Worm (Caenorhabditis elegans) whole organism, L4/young adult: Measurements from ENCODE around the gene C50D2.2.
A peak's percentile ranks its signal among the peaks of the same experiment; 100 is the strongest.

Source experiments
- W03F9.2 ChIP-seq: fragments of 150-350 bp; optimal IDR thresholded peaks from 2 replicates; lab custom pipeline; 2014; ENCODE audit warnings: missing biosample characterization, missing genetic modification characterization
- dao-5 ChIP-seq: sonication (generic microtip); optimal IDR thresholded peaks from 2 replicates; lab custom pipeline; 2016; ENCODE audit warnings: missing genotype, missing genetic modification characterization, moderate library complexity, missing compliant biosample characterization
- him-1 ChIP-seq: sonication (generic microtip); optimal IDR thresholded peaks from 2 replicates; lab custom pipeline; 2016; ENCODE audit warnings: missing genotype, missing genetic modification reagents, missing genetic modification characterization, missing compliant biosample characterization

Gene C50D2.2

DNA sequence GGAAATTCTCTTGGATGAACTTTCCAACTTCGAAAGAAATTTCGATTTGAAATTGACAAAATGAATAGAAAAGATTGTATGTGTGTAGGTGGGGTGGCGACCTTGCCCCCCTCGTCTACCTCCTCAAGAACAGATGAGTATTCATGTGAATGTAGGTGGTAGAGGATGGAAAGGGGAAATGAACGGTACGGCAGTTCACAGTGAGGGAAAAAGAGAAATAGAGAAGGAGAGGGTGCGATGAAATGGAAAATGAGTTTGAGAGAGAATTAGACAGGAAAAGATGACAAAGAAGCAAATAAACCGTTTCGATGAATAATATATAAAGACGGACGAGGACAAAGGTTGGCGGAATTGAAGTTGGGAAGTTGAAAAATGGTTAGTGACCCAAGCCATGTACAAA is 13.0 kb downstream of the C50D2.2 start:
- no peak for TF ChIP-seq W03F9.2 (tag; lab: Kevin White, UChicago)
- TF ChIP-seq him-1 (tag; lab: Kevin White, UChicago): no peak
- TF ChIP-seq dao-5 (tag; lab: Kevin White, UChicago): no peak

DNA sequence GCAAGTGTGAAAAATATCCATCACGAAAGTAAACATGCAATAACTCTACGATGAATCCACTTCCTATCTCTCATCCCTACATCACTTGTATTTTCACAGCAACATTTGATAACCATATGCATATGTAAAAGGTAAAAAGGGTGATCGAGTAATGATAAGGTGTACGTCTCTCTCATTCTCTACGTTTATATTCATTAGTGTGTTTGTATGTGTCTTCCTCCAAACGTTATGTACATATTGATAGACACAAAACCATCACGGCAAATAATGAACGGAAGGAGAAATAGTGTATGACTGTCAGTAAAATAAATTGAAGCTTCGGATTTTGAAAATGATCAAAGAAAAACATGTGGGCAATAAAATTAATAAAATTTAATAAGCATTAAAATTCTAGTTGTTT is 13.5 kb downstream of the C50D2.2 start:
- no peak for TF ChIP-seq him-1 (tag; lab: Kevin White, UChicago)
- no peak for TF ChIP-seq W03F9.2 (tag; lab: Kevin White, UChicago)
- no peak for TF ChIP-seq dao-5 (tag; lab: Kevin White, UChicago)

DNA sequence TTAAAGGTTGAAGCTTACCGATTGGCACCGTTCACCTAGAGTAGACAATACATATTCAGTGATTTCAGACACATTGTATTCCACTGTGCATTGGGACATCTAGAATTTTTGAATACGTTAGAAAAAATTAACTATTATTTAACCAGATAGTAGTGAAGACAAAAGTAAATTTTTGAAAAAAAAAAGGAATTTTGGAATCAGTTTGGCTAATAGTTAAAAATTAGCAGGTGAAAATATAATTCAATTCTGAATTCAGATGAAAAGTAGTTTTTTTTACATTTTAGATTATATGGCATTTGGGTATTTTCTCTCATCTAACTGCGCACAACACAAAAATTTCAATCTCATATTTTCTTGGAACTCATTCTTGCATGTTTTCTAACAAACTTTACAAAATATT is 15.9 kb downstream of the C50D2.2 start, which contains the start of gene nmur-2:
Gene nmur-2 (minus strand): TSS at position 101 of the 400 bp plus-strand sequence.
- TF ChIP-seq dao-5 (tag; lab: Kevin White, UChicago) (no peak), W03F9.2 (tag; lab: Kevin White, UChicago) (no peak), him-1 (tag; lab: Kevin White, UChicago) (no peak)

DNA sequence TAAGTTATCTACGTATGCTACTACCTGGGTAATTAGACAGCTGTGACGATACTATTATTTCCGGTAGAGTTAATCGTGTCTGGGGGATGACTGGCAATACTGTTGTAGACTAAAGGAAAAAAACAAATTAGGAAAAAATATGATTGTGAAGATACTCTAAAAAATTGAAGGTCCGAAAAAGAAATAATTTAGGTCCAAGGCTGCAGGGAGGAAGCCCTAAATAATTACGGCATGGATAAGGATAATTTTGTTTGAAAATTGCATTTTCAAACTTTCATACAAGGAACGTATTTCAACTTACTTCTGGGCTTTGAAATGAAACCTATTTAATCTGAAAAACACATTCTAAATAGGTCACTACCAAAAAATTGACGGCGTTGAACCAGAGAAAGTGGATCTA is 20.0 kb downstream of the C50D2.2 start, which contains the start of gene srd-3:
Gene srd-3 (minus strand): TSS at position 101 of the 400 bp plus-strand sequence.
- TF ChIP-seq him-1 (tag; lab: Kevin White, UChicago): no peak
- TF ChIP-seq dao-5 (tag; lab: Kevin White, UChicago): no peak
- TF ChIP-seq W03F9.2 (tag; lab: Kevin White, UChicago): no peak

DNA sequence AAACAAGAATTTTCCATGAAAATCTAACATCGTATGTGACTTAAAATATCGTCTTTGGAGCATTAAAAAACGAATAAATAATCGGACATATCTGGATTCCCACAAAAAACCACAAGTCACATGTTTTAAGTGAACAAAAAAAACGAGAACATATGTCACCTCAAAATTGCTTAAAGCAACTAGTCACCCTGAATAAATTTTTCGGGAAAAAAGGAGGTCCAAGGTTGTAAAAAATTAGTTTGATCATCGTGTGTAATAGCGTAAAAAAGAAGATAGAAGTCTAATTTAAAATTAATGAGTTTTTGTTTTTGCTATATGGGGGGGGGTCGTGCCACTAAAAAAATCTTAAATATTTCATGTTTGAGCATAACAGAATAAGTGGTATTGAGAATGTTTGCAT is 20.8 kb downstream of the C50D2.2 start:
- TF ChIP-seq him-1 (tag; lab: Kevin White, UChicago) (no peak), dao-5 (tag; lab: Kevin White, UChicago) (no peak), W03F9.2 (tag; lab: Kevin White, UChicago) (no peak)

DNA sequence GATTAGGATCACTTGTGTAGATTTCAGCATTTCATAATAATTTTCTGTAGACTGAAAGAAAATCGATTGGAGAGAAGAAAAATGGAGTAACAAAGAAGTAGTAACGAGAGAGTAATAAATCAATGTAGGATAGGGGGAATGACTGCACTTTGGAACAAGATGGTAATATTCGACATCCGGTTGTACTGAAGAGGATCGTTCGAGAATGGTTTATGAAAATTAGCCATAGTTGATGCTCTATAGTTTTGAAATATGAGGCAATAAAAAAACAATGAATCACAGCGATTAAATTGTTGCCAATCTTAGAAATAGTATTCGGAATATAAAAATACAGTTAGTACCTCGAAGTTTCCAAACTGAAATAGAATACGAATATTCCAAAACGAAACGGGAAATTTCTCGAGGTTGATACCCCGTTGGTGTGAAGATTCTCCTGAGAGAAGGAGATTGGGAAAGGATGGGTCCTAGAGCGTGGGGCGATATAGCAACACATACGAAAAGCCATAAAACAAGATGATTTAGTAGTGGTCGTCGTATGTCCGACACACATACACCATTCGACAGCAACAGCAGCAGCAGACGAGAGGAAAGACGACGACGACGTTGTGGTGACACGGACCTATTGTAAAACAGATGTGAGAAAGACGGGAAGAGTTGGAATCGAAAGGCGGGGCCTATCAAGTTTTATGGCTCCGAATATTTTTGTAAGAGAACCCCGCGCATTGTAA is 24.7 kb downstream of the C50D2.2 start, which contains the start of gene cwn-1:
Gene cwn-1 (minus strand): TSS at position 51 of the 728 bp plus-strand sequence.
- TF ChIP-seq W03F9.2 (tag; lab: Kevin White, UChicago) (no peak), dao-5 (tag; lab: Kevin White, UChicago) (no peak), him-1 (tag; lab: Kevin White, UChicago) (no peak)

DNA sequence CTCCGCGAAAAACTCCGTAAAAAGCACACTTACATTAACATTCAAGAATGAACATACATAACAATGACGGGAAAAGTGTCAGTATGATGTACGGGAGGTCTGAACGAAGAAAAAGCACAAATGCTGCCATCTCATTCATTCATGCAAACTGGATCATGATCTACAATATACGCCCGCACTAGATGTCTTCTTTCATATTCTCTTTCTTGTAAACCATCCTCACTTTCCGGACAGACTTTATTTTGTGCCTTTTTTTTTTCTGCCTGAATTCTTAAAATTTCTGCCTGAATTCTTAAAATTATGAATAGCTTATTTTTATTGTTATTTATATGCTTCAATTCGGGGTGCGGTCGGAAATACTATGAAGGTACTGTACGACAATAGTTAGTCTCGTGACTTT is 26.2 kb downstream of the C50D2.2 start, which contains the start of gene K10B4.1:
Gene K10B4.1 (plus strand): TSS at position 301 of the 400 bp plus-strand sequence.
- no peak for TF ChIP-seq dao-5 (tag; lab: Kevin White, UChicago)
- TF ChIP-seq W03F9.2 (tag; lab: Kevin White, UChicago): no peak
- TF ChIP-seq him-1 (tag; lab: Kevin White, UChicago): no peak

DNA sequence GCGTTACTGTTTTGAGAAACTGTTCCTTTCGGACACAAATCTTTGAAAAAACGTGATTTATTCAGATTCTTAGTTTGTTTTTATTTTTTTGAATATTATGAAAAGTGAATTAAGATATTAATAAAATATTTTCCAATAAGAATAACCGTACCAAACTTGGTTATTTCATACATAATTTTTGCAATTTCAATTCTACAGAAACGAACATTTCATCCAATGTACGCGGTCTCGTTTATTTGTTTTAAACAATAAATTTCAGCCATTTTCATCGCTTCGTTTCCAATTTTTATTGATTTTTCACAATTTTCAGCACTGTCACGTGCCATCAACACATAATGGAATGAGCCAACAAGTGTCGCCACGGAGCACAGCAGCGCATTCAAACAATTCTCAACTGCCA is 38.0 kb downstream of the C50D2.2 start, which contains the start of gene T25D3.4:
Gene T25D3.4 (plus strand): TSS at position 301 of the 400 bp plus-strand sequence.
- no peak for TF ChIP-seq dao-5 (tag; lab: Kevin White, UChicago)
- TF ChIP-seq him-1 (tag; lab: Kevin White, UChicago): no peak
- TF ChIP-seq W03F9.2 (tag; lab: Kevin White, UChicago): no peak

DNA sequence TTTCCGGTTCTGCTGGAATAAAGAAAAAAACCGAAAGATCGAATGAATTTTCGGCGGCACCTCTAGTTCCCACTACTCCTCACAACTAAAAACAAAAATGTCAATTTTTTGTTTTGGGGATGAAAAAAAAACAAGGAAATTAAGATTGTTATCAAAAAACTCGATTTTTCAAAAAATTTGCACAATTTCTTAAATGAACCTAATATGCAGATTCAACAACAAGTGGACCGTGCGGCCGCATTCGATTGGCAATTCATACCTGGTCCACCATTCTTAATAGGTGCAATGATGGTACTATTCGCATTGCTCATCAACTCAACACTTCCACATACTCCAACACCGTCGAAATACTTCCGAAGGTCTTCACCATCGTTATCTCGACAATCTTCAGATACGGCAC is 42.5 kb downstream of the C50D2.2 start:
- TF ChIP-seq W03F9.2 (tag; lab: Kevin White, UChicago) (no peak), him-1 (tag; lab: Kevin White, UChicago) (no peak)

DNA sequence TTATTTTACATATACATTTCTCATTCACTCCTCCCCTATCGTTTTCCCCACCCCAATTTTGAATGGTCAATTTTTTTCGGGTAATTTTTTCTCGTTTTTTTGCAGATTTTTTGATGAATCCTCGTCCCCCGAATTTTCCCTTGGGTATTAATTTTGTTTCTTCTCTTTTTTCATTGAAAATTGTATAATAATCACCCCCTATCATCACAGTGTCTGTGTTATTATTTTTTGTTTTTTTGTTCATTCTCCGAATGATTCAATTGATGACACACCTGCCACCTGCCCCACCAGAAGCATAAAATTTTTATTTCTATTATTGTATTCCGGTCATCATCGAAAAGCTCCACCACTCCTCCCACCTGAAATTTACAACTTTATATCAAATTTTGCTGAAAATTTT is 43.3 kb downstream of the C50D2.2 start, which contains the start of gene T25D3.3:
Gene T25D3.3 (plus strand): TSS at position 301 of the 400 bp plus-strand sequence.
- TF ChIP-seq dao-5 (tag; lab: Kevin White, UChicago): no peak
- no peak for TF ChIP-seq him-1 (tag; lab: Kevin White, UChicago)
- no peak for TF ChIP-seq W03F9.2 (tag; lab: Kevin White, UChicago)

DNA sequence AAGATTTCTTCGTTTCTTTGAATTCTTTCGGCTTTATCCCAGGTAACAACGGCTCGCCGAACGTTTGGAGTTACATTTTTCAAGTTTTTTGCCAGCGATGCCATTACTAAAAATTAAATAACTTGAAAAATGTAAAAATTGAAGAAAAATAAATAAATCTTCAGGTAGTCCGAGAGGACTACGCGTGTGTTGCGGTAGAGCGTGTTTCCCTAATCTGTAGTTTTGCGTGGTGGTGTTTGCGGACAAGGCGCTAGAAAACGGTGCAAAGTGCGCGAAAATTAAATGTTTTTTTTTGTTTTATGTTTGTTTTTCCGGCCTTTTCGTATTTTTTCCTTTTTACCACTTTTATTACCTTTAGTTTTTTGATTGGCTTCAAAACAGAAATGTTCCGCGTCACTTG is 46.9 kb downstream of the C50D2.2 start, which contains the start of gene mrpl-28:
Gene mrpl-28 (minus strand): TSS at position 106 of the 400 bp plus-strand sequence.
- TF ChIP-seq him-1 (tag; lab: Kevin White, UChicago) (peak; percentile 73), W03F9.2 (tag; lab: Kevin White, UChicago) (peak; percentile 90), dao-5 (tag; lab: Kevin White, UChicago) (no peak)

DNA sequence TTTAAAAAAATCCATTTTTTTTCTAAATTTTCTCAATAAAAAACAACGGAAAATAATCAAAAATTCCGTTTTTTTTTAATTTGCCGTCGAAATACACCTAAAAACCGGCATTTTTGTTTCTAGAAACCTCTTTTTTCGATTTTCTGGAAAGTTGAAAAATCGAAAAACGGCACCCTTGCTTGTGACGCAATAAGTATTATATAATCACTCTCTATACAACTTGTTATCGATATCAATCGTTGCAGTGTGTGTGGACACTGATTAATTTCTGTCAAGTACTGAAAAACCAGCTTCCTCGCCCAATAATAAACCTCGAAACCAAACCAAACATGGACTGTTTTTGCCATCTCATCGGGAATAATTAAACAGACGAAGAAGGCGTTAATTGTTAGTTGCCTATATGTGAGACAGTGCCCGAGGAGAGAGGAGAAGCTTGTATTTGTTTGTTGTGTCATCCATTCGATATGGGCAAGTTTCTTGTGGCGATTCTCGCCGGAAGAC is 48.1 kb downstream of the C50D2.2 start:
- TF ChIP-seq him-1 (tag; lab: Kevin White, UChicago) (no peak), W03F9.2 (tag; lab: Kevin White, UChicago) (no peak), dao-5 (tag; lab: Kevin White, UChicago) (no peak)

DNA sequence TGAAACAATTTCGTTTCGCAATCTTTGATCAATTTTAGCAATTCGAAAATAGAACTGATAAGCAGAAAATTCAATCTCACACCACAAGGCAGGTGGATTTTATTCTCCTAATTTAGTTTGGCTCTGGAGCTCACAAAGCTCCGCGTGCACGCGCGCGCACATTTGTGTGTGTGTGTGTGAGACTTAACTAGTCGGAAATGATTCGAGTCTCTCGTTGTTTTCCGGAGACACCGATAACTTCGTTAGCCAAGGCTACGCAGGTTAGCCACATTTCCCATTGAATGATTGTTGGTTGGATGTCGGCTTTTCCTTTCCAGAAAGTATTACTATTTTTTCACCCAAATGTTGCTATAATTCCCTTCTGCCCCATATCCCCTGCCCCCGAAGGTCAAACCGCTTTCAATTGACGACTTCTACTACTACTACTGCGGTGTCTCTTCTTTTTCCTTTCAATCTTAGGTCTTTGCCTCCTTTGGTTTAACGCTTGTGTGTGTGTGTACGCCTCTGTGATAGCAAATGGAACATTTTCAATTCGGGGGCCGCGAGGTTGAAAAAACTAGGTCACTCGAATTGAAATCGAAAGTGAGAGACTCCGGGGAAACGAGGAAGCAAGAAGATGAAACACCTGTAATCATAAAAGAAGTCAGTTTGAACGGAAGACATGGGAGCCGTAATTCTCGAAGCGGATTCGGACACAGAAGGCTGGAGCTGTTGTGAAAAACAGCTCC is 49.2 kb downstream of the C50D2.2 start:
- TF ChIP-seq him-1 (tag; lab: Kevin White, UChicago) (no peak), dao-5 (tag; lab: Kevin White, UChicago) (no peak), W03F9.2 (tag; lab: Kevin White, UChicago) (no peak)
